Fruit fly (Drosophila melanogaster): ENCODE data around the gene CG3176.
A peak's percentile ranks its signal among the peaks of the same experiment; 100 is the strongest.

The CG3176 gene

dm6 chrX:446002-446401 lies 35.7 kb upstream of the CG3176 start:
- peak; percentile 10 for TF ChIP-seq nom (GFP tag; optimal IDR thresholded peaks at IDR 0.05)
- peak; percentile 52 for TF ChIP-seq Ets65A (GFP tag)
- TF ChIP-seq Dbx (GFP tag; IDR thresholded peaks at IDR 0.05), result no peak
- no peak for TF ChIP-seq CG12219 (GFP tag; optimal IDR thresholded peaks at IDR 0.05)

DNA sequence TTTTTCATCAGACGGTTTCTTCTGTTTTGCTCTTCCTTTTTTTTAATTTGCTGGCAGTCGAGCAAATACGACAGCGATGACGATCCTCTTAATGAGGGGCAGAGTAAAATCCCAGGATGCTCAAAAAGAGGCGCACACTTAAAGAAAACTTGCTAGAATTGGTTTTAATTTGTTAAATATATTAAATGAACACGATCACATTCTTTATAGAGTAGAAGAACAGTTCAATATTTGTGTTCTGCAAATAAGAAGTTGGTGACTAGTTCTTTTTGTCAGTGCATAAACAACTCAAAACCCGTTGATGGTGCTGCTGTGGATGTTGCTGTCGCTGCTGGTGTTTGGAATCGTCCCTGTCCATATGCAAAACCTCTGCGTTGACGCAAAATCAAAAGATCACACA lies 33.4 kb upstream of the CG3176 start:
- TF ChIP-seq Six4 (GFP tag; optimal IDR thresholded peaks at IDR 0.05) (no peak), Nf-YA (GFP tag; IDR thresholded peaks at IDR 0.05) (no peak), lbe (GFP tag; optimal IDR thresholded peaks at IDR 0.05) (peak; percentile 58), Dip2 (GFP tag; IDR thresholded peaks at IDR 0.05) (no peak), Drgx (GFP tag; IDR thresholded peaks at IDR 0.05) (peak; percentile 34; the same call in 1 of the 2 replicates), az2 (GFP tag; optimal IDR thresholded peaks at IDR 0.05) (no peak), slbo (GFP tag; IDR thresholded peaks at IDR 0.05) (no peak), Chrac-16 (GFP tag; optimal IDR thresholded peaks at IDR 0.05) (no peak), CG11560 (tag; IDR thresholded peaks at IDR 0.05) (no peak), Hr51 (GFP tag; optimal IDR thresholded peaks at IDR 0.05) (no peak), ftz-f1 (GFP tag; optimal IDR thresholded peaks at IDR 0.05) (no peak), bcd (GFP tag; optimal IDR thresholded peaks at IDR 0.05) (no peak), Taf1 (GFP tag; IDR thresholded peaks at IDR 0.05) (no peak), prd (optimal IDR thresholded peaks at IDR 0.05) (no peak), prd (GFP tag; IDR thresholded peaks at IDR 0.05) (peak; percentile 28; the same call in 1 of the 3 replicates), corto (GFP tag; optimal IDR thresholded peaks at IDR 0.05) (peak; percentile 43), CG14050 (GFP tag; IDR thresholded peaks at IDR 0.05) (no peak), bsh (GFP tag; optimal IDR thresholded peaks at IDR 0.05) (peak in 1 of 2 experiments; percentile 36), fd96Cb (tag; optimal IDR thresholded peaks at IDR 0.05) (no peak), cad (GFP tag; optimal IDR thresholded peaks at IDR 0.05) (no peak), vvl (GFP tag; IDR thresholded peaks at IDR 0.05) (no peak), CG8388 (GFP tag; optimal IDR thresholded peaks at IDR 0.05) (no peak)

- TF ChIP-seq Lpt (GFP tag; optimal IDR thresholded peaks at IDR 0.05), result no peak
- TF ChIP-seq CG13894 (tag; optimal IDR thresholded peaks at IDR 0.05), result no peak
- TF ChIP-seq CG2889 (GFP tag; IDR thresholded peaks at IDR 0.05), result no peak
- no peak for TF ChIP-seq B-H1 (GFP tag; IDR thresholded peaks at IDR 0.05)
Measured at dm6 chrX:448978-449377, 32.7 kb upstream of the CG3176 start.

DNA sequence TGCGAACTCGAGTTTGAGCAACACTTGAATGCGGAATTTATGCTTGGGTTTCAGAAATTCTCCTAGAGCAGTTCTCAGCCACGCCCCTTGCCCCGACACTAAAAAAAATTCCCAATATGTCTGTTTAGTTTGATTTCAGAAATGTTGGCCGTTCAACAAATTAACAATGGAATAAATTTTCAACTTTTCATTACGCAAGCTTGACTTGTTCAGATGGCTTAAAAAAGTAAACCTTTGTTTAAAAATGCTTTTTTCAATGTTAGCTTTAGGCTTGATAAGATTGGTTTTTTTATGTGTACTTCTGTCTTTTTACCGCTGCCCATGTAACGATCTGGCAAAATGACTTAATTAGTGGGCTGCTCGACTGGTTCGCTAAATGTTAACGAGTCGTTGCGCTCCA lies 28.9 kb upstream of the CG3176 start:
- no peak for TF ChIP-seq Fer1 (GFP tag; optimal IDR thresholded peaks at IDR 0.05)
- TF ChIP-seq chif (GFP tag; optimal IDR thresholded peaks at IDR 0.05), result peak in 1 of 2 experiments; percentile 4
- TF ChIP-seq dmrt11E (tag; optimal IDR thresholded peaks at IDR 0.05), result peak; percentile 5

- TF ChIP-seq cato (GFP tag; optimal IDR thresholded peaks at IDR 0.05; ENCODE audit: borderline replicate concordance), result no peak
- TF ChIP-seq CG6791 (GFP tag; IDR thresholded peaks at IDR 0.05; ENCODE audit: partially characterized antibody), result 0 out of 3 replicates have a peak, but pooled peaks have one; percentile 23
- TF ChIP-seq ttk (GFP tag; IDR thresholded peaks at IDR 0.05), result no peak
- TF ChIP-seq pros (GFP tag; optimal IDR thresholded peaks at IDR 0.05), result peak; percentile 85
- no peak for TF ChIP-seq nom (GFP tag; optimal IDR thresholded peaks at IDR 0.05)
- peak; percentile 81 for TF ChIP-seq ac (GFP tag; optimal IDR thresholded peaks at IDR 0.05)
- TF ChIP-seq Neu2 (GFP tag; optimal IDR thresholded peaks at IDR 0.05; ENCODE audit: borderline replicate concordance), result no peak
- peak; percentile 42 for TF ChIP-seq HLHmδ (GFP tag; optimal IDR thresholded peaks at IDR 0.05)
- peak; percentile 63 for TF ChIP-seq CG1832 (GFP tag; optimal IDR thresholded peaks at IDR 0.05)
- no peak for TF ChIP-seq Mes4 (GFP tag; optimal IDR thresholded peaks at IDR 0.05)
- no peak for TF ChIP-seq unpg (GFP tag; optimal IDR thresholded peaks at IDR 0.05)
- TF ChIP-seq dan (GFP tag; IDR thresholded peaks at IDR 0.05), result no peak
- TF ChIP-seq lab (GFP tag; optimal IDR thresholded peaks at IDR 0.05), result no peak
- no peak for TF ChIP-seq CG7745 (tag; optimal IDR thresholded peaks at IDR 0.05)
- no peak for TF ChIP-seq nerfin-1 (tag; optimal IDR thresholded peaks at IDR 0.05)
Measured at dm6 chrX:456959-457358, 24.7 kb upstream of the CG3176 start.

All from whole organism, embryonic.